Fruit fly (Drosophila melanogaster) whole organism, adult: ENCODE data around the gene mthl9.

Experiments
- CG14711 ChIP-seq: fragments of 200-800 bp; sonication (Bioruptor generic); optimal IDR thresholded peaks from 2 replicates; lab custom pipeline; 2018; ENCODE audit warnings: missing biosample characterization, mild to moderate bottlenecking, missing genetic modification characterization, moderate library complexity
- CG5204 ChIP-seq: fragments of 200-800 bp; sonication (Bioruptor generic); optimal IDR thresholded peaks from 2 replicates; lab custom pipeline; 2016; ENCODE audit warnings: missing biosample characterization, missing genetic modification characterization
- Crg-1 ChIP-seq: fragments of 200-800 bp; sonication (Bioruptor generic); optimal IDR thresholded peaks from 2 replicates; lab custom pipeline; 2016; ENCODE audit warnings: missing biosample characterization, missing genetic modification characterization
- Hr96 ChIP-seq: fragments of 200-800 bp; sonication (Bioruptor generic); optimal IDR thresholded peaks from 2 replicates; lab custom pipeline; 2016; ENCODE audit warnings: missing biosample characterization, missing genetic modification characterization
- Mnt ChIP-seq: fragments of 200-800 bp; sonication (Bioruptor generic); optimal IDR thresholded peaks from 2 replicates; lab custom pipeline; 2016; ENCODE audit warnings: missing biosample characterization, mild to moderate bottlenecking, missing genetic modification characterization
- cic ChIP-seq: fragments of 200-800 bp; sonication (Bioruptor generic); optimal IDR thresholded peaks from 2 replicates; lab custom pipeline; 2017; ENCODE audit warnings: missing biosample characterization, mild to moderate bottlenecking, missing genetic modification characterization, moderate library complexity

dm6 chr3L:282276-282675 lies 49.8 kb downstream of the mthl9 start:
- TF ChIP-seq CG5204 (no peak), Mnt (no peak), cic (GFP tag; lab: Kevin White, UChicago) (no peak), Hr96 (no peak), CG14711 (no peak), Crg-1 (no peak)
